Fruit fly (Drosophila melanogaster): ENCODE measurements around the gene CG45071.

CG45071 gene

dm6 chr3L:15102669-15103309, 2.9 kb upstream of the CG45071 start (continued):
- no peak for TF ChIP-seq Hr38 (GFP tag; optimal IDR thresholded peaks at IDR 0.05)
- TF ChIP-seq esn (GFP tag; optimal IDR thresholded peaks at IDR 0.05) = no peak
- peak; percentile 44; the same call in 2 of the 3 replicates for TF ChIP-seq CG8119 (GFP tag; IDR thresholded peaks at IDR 0.05)
- peak; percentile 39 for TF ChIP-seq CG32006 (GFP tag; optimal IDR thresholded peaks at IDR 0.05)
- TF ChIP-seq Ets96B (tag; optimal IDR thresholded peaks at IDR 0.05) = peak; percentile 40
- no peak for TF ChIP-seq salr (GFP tag; optimal IDR thresholded peaks at IDR 0.05)
- 0 out of 2 replicates have a peak, but pooled peaks have one; percentile 15 for TF ChIP-seq Gug (GFP tag; IDR thresholded peaks at IDR 0.05)
- peak; percentile 57 for TF ChIP-seq CG3032 (tag; optimal IDR thresholded peaks at IDR 0.05)
- TF ChIP-seq spab (GFP tag; optimal IDR thresholded peaks at IDR 0.05) = peak; percentile 28

dm6 chr3L:15103988-15104848, 1.5 kb upstream of the CG45071 start:
- TF ChIP-seq CG6792 (GFP tag; optimal IDR thresholded peaks at IDR 0.05) = no peak
- TF ChIP-seq dsx (GFP tag; optimal IDR thresholded peaks at IDR 0.05; ENCODE audit: poor library complexity, severe bottlenecking) = no peak
- peak; percentile 19; the same call in 1 of the 2 replicates for TF ChIP-seq Gug (GFP tag; IDR thresholded peaks at IDR 0.05)
- TF ChIP-seq achi (GFP tag; optimal IDR thresholded peaks at IDR 0.05) = no peak
- no peak for TF ChIP-seq CG11902 (GFP tag; optimal IDR thresholded peaks at IDR 0.05)
- peak; percentile 72 for TF ChIP-seq svp (GFP tag)
- TF ChIP-seq CG6276 (GFP tag; optimal IDR thresholded peaks at IDR 0.05) = no peak
- TF ChIP-seq fd85E (GFP tag; optimal IDR thresholded peaks at IDR 0.05) = no peak
- TF ChIP-seq CG7368 (GFP tag; optimal IDR thresholded peaks at IDR 0.05) = no peak
- TF ChIP-seq CG32006 (GFP tag; optimal IDR thresholded peaks at IDR 0.05) = no peak
- TF ChIP-seq CG10669 (GFP tag; optimal IDR thresholded peaks at IDR 0.05) = no peak
- TF ChIP-seq Ets96B (tag; optimal IDR thresholded peaks at IDR 0.05) = no peak
- TF ChIP-seq topi (GFP tag; optimal IDR thresholded peaks at IDR 0.05) = no peak
- no peak for TF ChIP-seq pdm3 (GFP tag; optimal IDR thresholded peaks at IDR 0.05)
- no peak for TF ChIP-seq CG15336 (GFP tag; IDR thresholded peaks at IDR 0.05)
- no peak for TF ChIP-seq Hr4 (GFP tag; optimal IDR thresholded peaks at IDR 0.05)
- TF ChIP-seq CG11762 (GFP tag; optimal IDR thresholded peaks at IDR 0.05; ENCODE audit: insufficient read depth) = no peak
- no peak for TF ChIP-seq dac (GFP tag; optimal IDR thresholded peaks at IDR 0.05)
- peak; percentile 8 for TF ChIP-seq CG9139 (GFP tag; optimal IDR thresholded peaks at IDR 0.05)
- peak; percentile 99 for TF ChIP-seq CG6854 (GFP tag; optimal IDR thresholded peaks at IDR 0.05)
- no peak for TF ChIP-seq CG6808 (GFP tag; optimal IDR thresholded peaks at IDR 0.05)
- no peak for TF ChIP-seq Hr39 (GFP tag; optimal IDR thresholded peaks at IDR 0.05)
- TF ChIP-seq Eip93F (GFP tag; optimal IDR thresholded peaks at IDR 0.05) = no peak
- peak; percentile 17 for TF ChIP-seq Met (GFP tag; optimal IDR thresholded peaks at IDR 0.05)
- 0 out of 3 replicates have a peak, but pooled peaks have one; percentile 30 for TF ChIP-seq eg (GFP tag; IDR thresholded peaks at IDR 0.05)
- peak in 1 of 2 experiments; percentile 1 for TF ChIP-seq salr (GFP tag; optimal IDR thresholded peaks at IDR 0.05)
- peak; percentile 10 for TF ChIP-seq CG34406 (GFP tag; optimal IDR thresholded peaks at IDR 0.05)
- TF ChIP-seq spab (GFP tag; optimal IDR thresholded peaks at IDR 0.05) = no peak
- no peak for TF ChIP-seq CG8119 (GFP tag; IDR thresholded peaks at IDR 0.05)
- no peak for TF ChIP-seq CG8632 (GFP tag; optimal IDR thresholded peaks at IDR 0.05)
- TF ChIP-seq CG8319 (GFP tag; optimal IDR thresholded peaks at IDR 0.05) = no peak
- TF ChIP-seq CG3032 (tag; optimal IDR thresholded peaks at IDR 0.05) = peak; percentile 2
- no peak for TF ChIP-seq CG3919 (GFP tag; optimal IDR thresholded peaks at IDR 0.05)
- no peak for TF ChIP-seq CG4318 (GFP tag; optimal IDR thresholded peaks at IDR 0.05)
- TF ChIP-seq Sox14 (GFP tag; optimal IDR thresholded peaks at IDR 0.05) = no peak
- TF ChIP-seq fd59A (GFP tag; optimal IDR thresholded peaks at IDR 0.05) = no peak
- TF ChIP-seq CG16779 (tag; optimal IDR thresholded peaks at IDR 0.05) = no peak
- no peak for TF ChIP-seq Smox (GFP tag; optimal IDR thresholded peaks at IDR 0.05)
- no peak for TF ChIP-seq OdsH (GFP tag; optimal IDR thresholded peaks at IDR 0.05)
- TF ChIP-seq CG1621 (tag; optimal IDR thresholded peaks at IDR 0.05) = peak; percentile 19
- TF ChIP-seq vri (GFP tag; optimal IDR thresholded peaks at IDR 0.05) = no peak
- TF ChIP-seq CG6163 (GFP tag; IDR thresholded peaks at IDR 0.05) = peak; percentile 17; the same call in 1 of the 3 replicates
- TF ChIP-seq CG10631 (GFP tag; optimal IDR thresholded peaks at IDR 0.05) = no peak
- TF ChIP-seq Eip78C (GFP tag) = peak; percentile 49

All from whole organism, prepupa.